Worm (Caenorhabditis elegans) whole organism, L4/young adult: ENCODE measurements around the gene sri-57.

Source experiments
- W03F9.2 ChIP-seq: fragments of 150-350 bp; optimal IDR thresholded peaks from 2 replicates; lab custom pipeline; 2014; ENCODE audit warnings: missing biosample characterization, missing genetic modification characterization
- him-1 ChIP-seq: sonication (generic microtip); optimal IDR thresholded peaks from 2 replicates; lab custom pipeline; 2016; ENCODE audit warnings: missing genotype, missing genetic modification reagents, missing genetic modification characterization, missing compliant biosample characterization

DNA sequence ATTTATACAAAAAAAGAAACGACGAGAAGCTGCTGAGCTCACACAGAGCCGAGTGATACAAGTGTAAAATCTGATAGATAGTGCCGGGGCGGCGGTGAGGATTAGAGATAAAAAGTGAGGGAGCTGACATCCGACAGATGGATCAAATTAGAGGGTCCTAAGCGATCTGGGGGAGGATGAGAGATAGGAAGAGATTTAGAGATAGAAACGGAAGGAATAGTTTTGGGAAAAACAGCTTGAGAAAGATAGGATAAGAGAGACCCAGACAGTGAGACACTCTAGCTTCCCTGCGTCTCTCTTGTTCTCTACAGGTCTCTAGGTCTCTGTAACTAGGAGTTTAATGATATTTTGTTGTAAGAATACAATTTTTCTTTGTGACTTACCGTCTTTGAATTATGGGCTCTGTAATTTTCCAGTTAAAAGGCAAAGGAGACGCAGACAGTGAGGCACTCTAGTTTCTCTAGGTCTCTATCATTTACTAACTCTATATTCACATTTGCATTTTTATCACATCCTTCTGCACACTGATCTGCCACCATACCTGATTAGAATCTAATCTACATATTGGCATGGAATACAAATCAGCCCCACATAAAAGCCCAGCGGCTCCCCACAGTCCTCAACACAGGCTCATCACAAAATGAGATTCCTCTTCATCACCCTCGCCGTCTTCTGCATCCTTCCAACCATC is 14.9 kb upstream of the sri-57 start, which contains the start of the genes sup-9 and nspf-1:
- TF ChIP-seq him-1 = no peak
- TF ChIP-seq W03F9.2 (tag; lab: Kevin White, UChicago) = no peak
